Fruit fly (Drosophila melanogaster) whole organism: ENCODE results near the gene Jhbp16.

ENCODE experiments used
- CG8478 ChIP-seq: fragments of >200 bp; optimal IDR thresholded peaks from 2 replicates; lab custom pipeline; 2018; ENCODE audit warnings: inconsistent platforms
- Dll ChIP-seq: fragments of >200 bp; optimal IDR thresholded peaks from 2 replicates; lab custom pipeline; 2017
- pan ChIP-seq: fragments of >200 bp; optimal IDR thresholded peaks from 2 replicates; lab custom pipeline; 2017
- psq ChIP-seq: fragments of >200 bp; optimal IDR thresholded peaks from 2 replicates; lab custom pipeline; 2017

DNA sequence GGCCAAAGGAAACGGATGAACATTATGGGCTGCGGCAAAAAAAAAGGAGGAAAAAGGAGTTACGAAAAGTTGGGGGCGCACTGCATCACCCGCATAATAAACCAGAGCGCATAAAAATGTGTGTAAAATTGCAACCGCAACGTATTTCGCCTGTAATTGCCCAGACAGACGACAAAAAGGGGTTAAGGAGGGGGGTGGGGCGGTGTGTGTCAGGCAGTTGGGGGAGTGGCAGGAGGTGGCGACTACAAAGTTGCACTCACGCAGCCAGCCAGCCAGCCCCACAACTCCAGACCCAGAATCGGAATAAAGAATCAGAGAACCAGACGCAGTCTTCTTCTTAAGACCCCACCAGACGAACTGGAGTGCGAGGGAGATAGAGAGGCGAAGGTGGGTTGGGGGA is 13.7 kb upstream of the Jhbp16 start:
- no peak for TF ChIP-seq psq (lab: Kevin White, UChicago)
- TF ChIP-seq pan (lab: Kevin White, UChicago) = no peak
- TF ChIP-seq Dll = no peak
- TF ChIP-seq CG8478 (lab: Kevin White, UChicago) = no peak
